Fruit fly (Drosophila melanogaster): Measurements from ENCODE around the gene IKKbeta.

DNA sequence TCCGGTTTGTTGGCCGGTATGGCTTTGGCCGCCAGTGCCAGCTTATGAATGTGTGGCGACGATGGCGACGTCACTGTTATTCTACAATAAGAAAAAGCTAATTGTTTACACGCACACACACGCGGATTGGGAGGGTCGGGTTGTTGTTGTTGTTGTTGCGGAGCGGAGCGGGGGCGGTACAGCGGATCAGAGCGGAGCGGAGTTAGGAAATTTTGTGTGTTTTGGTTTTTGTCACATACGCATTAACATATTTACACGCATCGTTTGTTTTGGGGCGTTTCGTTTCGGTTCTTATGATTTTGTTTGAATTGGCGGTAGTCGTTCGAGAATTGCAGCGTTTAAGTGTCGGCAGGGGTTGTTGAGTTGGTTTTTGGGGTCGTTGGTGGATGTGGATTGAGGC lies 20.0 kb upstream of the IKKbeta start:
- TF ChIP-seq toe (GFP tag; optimal IDR thresholded peaks at IDR 0.05) (no peak), CG12768 (GFP tag; optimal IDR thresholded peaks at IDR 0.05) (no peak), CG14711 (tag; optimal IDR thresholded peaks at IDR 0.05) (no peak), pad (GFP tag; optimal IDR thresholded peaks at IDR 0.05) (no peak), CG7045 (GFP tag; optimal IDR thresholded peaks at IDR 0.05) (no peak)
